In the genomic region with DNA sequence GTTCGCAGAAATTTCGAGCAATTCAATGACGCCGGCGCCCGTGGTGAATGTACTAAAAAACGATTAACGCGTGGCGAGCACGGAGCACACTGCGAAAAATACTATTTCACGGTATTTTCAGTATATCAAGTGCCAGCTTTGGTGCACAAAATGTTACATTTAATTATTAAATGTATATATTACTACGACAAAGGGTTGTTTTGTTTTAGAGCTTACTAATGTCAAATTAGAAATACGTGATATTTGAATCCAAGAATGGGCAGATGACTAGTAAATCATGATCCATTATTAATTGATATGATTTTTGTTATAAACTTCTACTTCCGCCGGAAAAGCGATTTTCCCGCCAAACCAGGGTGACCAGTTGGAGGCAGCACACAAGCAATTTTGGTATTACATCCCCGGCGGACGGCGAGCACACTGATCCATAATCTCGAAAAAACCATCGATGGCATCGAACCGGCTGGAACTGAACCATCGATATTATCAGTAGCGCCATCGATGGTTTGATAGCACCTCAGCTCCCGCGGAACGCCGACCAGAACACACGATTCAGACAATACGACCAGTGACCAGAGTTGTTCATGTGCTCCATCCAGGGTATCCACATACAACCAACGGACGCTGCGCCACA, we compare ENCODE assay signal across 1 fruit fly cellular context.
TF ChIP-seq lines count a peak whose summit lies in the region.

A gene (minus strand): TSS at position 51 of the 634 bp plus-strand sequence.
A gene (plus strand): TSS at position 344 of the 634 bp plus-strand sequence.

TF ChIP-seq in whole organism, embryonic, 481 proteins besides CTCF, POLR2A, EP300 and RAD21 (continued from another document and continues in another):
- TF ChIP-seq klu (GFP tag; IDR thresholded peaks at IDR 0.05; lab: Robert Waterston, UW) (no peak), insv (GFP tag; optimal IDR thresholded peaks at IDR 0.05; lab: Kevin White, UChicago) (peak in 1 of 2 experiments; percentile 66), Ptx1 (GFP tag; IDR thresholded peaks at IDR 0.05; lab: Robert Waterston, UW) (peak; percentile 50), ci (GFP tag; IDR thresholded peaks at IDR 0.05; lab: Robert Waterston, UW) (peak; percentile 90), twi (tag; optimal IDR thresholded peaks at IDR 0.05; lab: Kevin White, UChicago) (peak; percentile 65), lab (GFP tag; optimal IDR thresholded peaks at IDR 0.05; lab: Kevin White, UChicago) (peak; percentile 90), GATAe (GFP tag; conservative IDR thresholded peaks at IDR 0.05; lab: Robert Waterston, UW) (no peak), CG17912 (GFP tag; optimal IDR thresholded peaks at IDR 0.05; lab: Kevin White, UChicago) (peak; percentile 68), grau (tag; optimal IDR thresholded peaks at IDR 0.05; lab: Kevin White, UChicago) (peak; percentile 69), CoRest (tag; optimal IDR thresholded peaks at IDR 0.05; lab: Kevin White, UChicago) (peak; percentile 80), bowl (GFP tag; IDR thresholded peaks at IDR 0.05; lab: Robert Waterston, UW) (no peak), CrebB (tag; optimal IDR thresholded peaks at IDR 0.05; lab: Kevin White, UChicago) (peak; percentile 72), gcm2 (GFP tag; optimal IDR thresholded peaks at IDR 0.05; lab: Kevin White, UChicago) (peak; percentile 10), dmrt11E (tag; optimal IDR thresholded peaks at IDR 0.05; lab: Kevin White, UChicago) (peak; percentile 52), scrt (GFP tag; optimal IDR thresholded peaks at IDR 0.05; lab: Kevin White, UChicago) (peak; percentile 65), CG3995 (GFP tag; optimal IDR thresholded peaks at IDR 0.05; lab: Kevin White, UChicago) (peak; percentile 72), mld (GFP tag; IDR thresholded peaks at IDR 0.05; lab: Robert Waterston, UW; ENCODE audit: partially characterized antibody) (peak; percentile 65; the same call in 2 of the 3 replicates), CG1233 (GFP tag; optimal IDR thresholded peaks at IDR 0.05; lab: Kevin White, UChicago) (peak; percentile 70), wdn (GFP tag; IDR thresholded peaks at IDR 0.05; lab: Robert Waterston, UW) (no peak), NC2β (GFP tag; optimal IDR thresholded peaks at IDR 0.05; lab: Kevin White, UChicago) (peak; percentile 85), CG15696 (tag; optimal IDR thresholded peaks at IDR 0.05; lab: Kevin White, UChicago) (peak; percentile 10), CG9727 (GFP tag; optimal IDR thresholded peaks at IDR 0.05; lab: Kevin White, UChicago) (peak; percentile 90), Atf-2 (GFP tag; optimal IDR thresholded peaks at IDR 0.05; lab: Kevin White, UChicago) (no peak), psq (GFP tag; optimal IDR thresholded peaks at IDR 0.05; lab: Kevin White, UChicago) (no peak), CG17361 (GFP tag; IDR thresholded peaks at IDR 0.05; lab: Robert Waterston, UW) (peak; percentile 81), Atf6 (GFP tag; IDR thresholded peaks at IDR 0.05; lab: Robert Waterston, UW) (peak; percentile 55; the same call in 1 of the 2 replicates), nau (GFP tag; optimal IDR thresholded peaks at IDR 0.05; lab: Kevin White, UChicago) (peak; percentile 86), D (optimal IDR thresholded peaks at IDR 0.05; lab: Kevin White, UChicago) (no peak), D (GFP tag; optimal IDR thresholded peaks at IDR 0.05; lab: Kevin White, UChicago) (peak; percentile 43), CG18599 (GFP tag; optimal IDR thresholded peaks at IDR 0.05; lab: Kevin White, UChicago) (peak; percentile 83), fd96Cb (tag; optimal IDR thresholded peaks at IDR 0.05; lab: Kevin White, UChicago) (no peak), CG3847 (GFP tag; IDR thresholded peaks at IDR 0.05; lab: Robert Waterston, UW) (peak; percentile 57; the same call in 1 of the 2 replicates), CG10979 (tag; optimal IDR thresholded peaks at IDR 0.05; lab: Kevin White, UChicago) (peak; percentile 47), CG10321 (GFP tag; IDR thresholded peaks at IDR 0.05; lab: Robert Waterston, UW) (peak; percentile 39; the same call in 1 of the 2 replicates), zfh2 (GFP tag; optimal IDR thresholded peaks at IDR 0.05; lab: Kevin White, UChicago) (no peak), nom (GFP tag; optimal IDR thresholded peaks at IDR 0.05; lab: Kevin White, UChicago) (peak; percentile 53), peb (GFP tag; IDR thresholded peaks at IDR 0.05; lab: Robert Waterston, UW) (no peak), Nf-YB (GFP tag; optimal IDR thresholded peaks at IDR 0.05; lab: Kevin White, UChicago) (peak; percentile 59), CG13894 (tag; optimal IDR thresholded peaks at IDR 0.05; lab: Kevin White, UChicago) (peak; percentile 38), CG2199 (GFP tag; IDR thresholded peaks at IDR 0.05; lab: Robert Waterston, UW) (no peak), HLH4C (GFP tag; IDR thresholded peaks at IDR 0.05; lab: Robert Waterston, UW; ENCODE audit: partially characterized antibody) (peak; percentile 62), vvl (GFP tag; IDR thresholded peaks at IDR 0.05; lab: Robert Waterston, UW) (peak; percentile 78), CG14860 (GFP tag; IDR thresholded peaks at IDR 0.05; lab: Robert Waterston, UW; ENCODE audit: partially characterized antibody) (peak; percentile 56), CG18764 (GFP tag; optimal IDR thresholded peaks at IDR 0.05; lab: Kevin White, UChicago) (peak; percentile 21), sens-2 (GFP tag; IDR thresholded peaks at IDR 0.05; lab: Robert Waterston, UW) (no peak), Dfd (GFP tag; optimal IDR thresholded peaks at IDR 0.05; lab: Kevin White, UChicago) (no peak), CG7928 (GFP tag; optimal IDR thresholded peaks at IDR 0.05; lab: Kevin White, UChicago) (peak; percentile 43), Adf1 (GFP tag; IDR thresholded peaks at IDR 0.05; lab: Robert Waterston, UW) (peak; percentile 35; the same call in 1 of the 2 replicates), Mad (GFP tag; optimal IDR thresholded peaks at IDR 0.05; lab: Kevin White, UChicago) (peak; percentile 9), CG15514 (GFP tag; optimal IDR thresholded peaks at IDR 0.05; lab: Kevin White, UChicago) (peak; percentile 92), nerfin-2 (GFP tag; IDR thresholded peaks at IDR 0.05; lab: Robert Waterston, UW; ENCODE audit: partially characterized antibody) (peak; percentile 49; the same call in 1 of the 2 replicates), BtbVII (GFP tag; optimal IDR thresholded peaks at IDR 0.05; lab: Kevin White, UChicago) (peak; percentile 83), hkb (optimal IDR thresholded peaks at IDR 0.05; lab: Kevin White, UChicago) (no peak), hkb (GFP tag; IDR thresholded peaks at IDR 0.05; lab: Robert Waterston, UW) (peak; percentile 41; the same call in 1 of the 2 replicates), fd102C (GFP tag; optimal IDR thresholded peaks at IDR 0.05; lab: Kevin White, UChicago) (no peak), CG6791 (GFP tag; IDR thresholded peaks at IDR 0.05; lab: Robert Waterston, UW; ENCODE audit: partially characterized antibody) (peak; percentile 78), CG6854 (GFP tag; optimal IDR thresholded peaks at IDR 0.05; lab: Kevin White, UChicago) (peak; percentile 75), CG4730 (GFP tag; IDR thresholded peaks at IDR 0.05; lab: Robert Waterston, UW) (0 out of 2 replicates have a peak, but pooled peaks have one; percentile 26), ttk (GFP tag; IDR thresholded peaks at IDR 0.05; lab: Robert Waterston, UW) (0 out of 2 replicates have a peak, but pooled peaks have one; percentile 49), en (GFP tag; optimal IDR thresholded peaks at IDR 0.05; lab: Kevin White, UChicago) (no peak), ase (GFP tag; IDR thresholded peaks at IDR 0.05; lab: Robert Waterston, UW) (no peak), CG7357 (GFP tag; IDR thresholded peaks at IDR 0.05; lab: Robert Waterston, UW) (no peak), zen2 (GFP tag; IDR thresholded peaks at IDR 0.05; lab: Robert Waterston, UW; ENCODE audit: partially characterized antibody) (no peak), Dek (tag; optimal IDR thresholded peaks at IDR 0.05; lab: Kevin White, UChicago) (peak; percentile 56), CG6654 (GFP tag; optimal IDR thresholded peaks at IDR 0.05; lab: Kevin White, UChicago) (peak; percentile 43), ewg (GFP tag; optimal IDR thresholded peaks at IDR 0.05; lab: Kevin White, UChicago) (peak; percentile 60), dpn (GFP tag; optimal IDR thresholded peaks at IDR 0.05; lab: Kevin White, UChicago) (peak; percentile 25 to 46), Tbp (GFP tag; optimal IDR thresholded peaks at IDR 0.05; lab: Kevin White, UChicago) (no peak), CG3281 (GFP tag; optimal IDR thresholded peaks at IDR 0.05; lab: Kevin White, UChicago) (peak; percentile 88), CG31224 (GFP tag; IDR thresholded peaks at IDR 0.05; lab: Robert Waterston, UW) (0 out of 2 replicates have a peak, but pooled peaks have one; percentile 13), Ssrp (tag; optimal IDR thresholded peaks at IDR 0.05; lab: Kevin White, UChicago) (peak; percentile 7), mirr (GFP tag; optimal IDR thresholded peaks at IDR 0.05; lab: Kevin White, UChicago) (peak; percentile 73), CG4328 (GFP tag; optimal IDR thresholded peaks at IDR 0.05; lab: Kevin White, UChicago) (peak; percentile 81), CG8388 (GFP tag; optimal IDR thresholded peaks at IDR 0.05; lab: Kevin White, UChicago) (peak; percentile 61), CG34376 (GFP tag; optimal IDR thresholded peaks at IDR 0.05; lab: Kevin White, UChicago) (peak; percentile 93), Pdp1 (GFP tag; optimal IDR thresholded peaks at IDR 0.05; lab: Kevin White, UChicago) (peak; percentile 31 to 43), CG17802 (tag; optimal IDR thresholded peaks at IDR 0.05; lab: Kevin White, UChicago) (peak; percentile 38), Taf1 (GFP tag; IDR thresholded peaks at IDR 0.05; lab: Robert Waterston, UW) (no peak), Oaz (GFP tag; IDR thresholded peaks at IDR 0.05; lab: Robert Waterston, UW) (no peak), CG17829 (tag; optimal IDR thresholded peaks at IDR 0.05; lab: Kevin White, UChicago) (peak; percentile 71), H15 (GFP tag; IDR thresholded peaks at IDR 0.05; lab: Robert Waterston, UW) (peak; percentile 54; the same call in 1 of the 3 replicates), Hmr (GFP tag; optimal IDR thresholded peaks at IDR 0.05; lab: Kevin White, UChicago) (peak; percentile 93), rib (GFP tag; IDR thresholded peaks at IDR 0.05; lab: Robert Waterston, UW) (0 out of 2 replicates have a peak, but pooled peaks have one; percentile 21), zen (tag; optimal IDR thresholded peaks at IDR 0.05; lab: Kevin White, UChicago) (peak; percentile 23), Fer2 (tag; optimal IDR thresholded peaks at IDR 0.05; lab: Kevin White, UChicago) (peak; percentile 67), sd (tag; optimal IDR thresholded peaks at IDR 0.05; lab: Kevin White, UChicago) (no peak), sug (tag; optimal IDR thresholded peaks at IDR 0.05; lab: Kevin White, UChicago) (peak; percentile 73), chn (GFP tag; optimal IDR thresholded peaks at IDR 0.05; lab: Kevin White, UChicago) (no peak), CG11247 (GFP tag; IDR thresholded peaks at IDR 0.05; lab: Robert Waterston, UW) (peak; percentile 37; the same call in 1 of the 2 replicates), CG6689 (GFP tag; IDR thresholded peaks at IDR 0.05; lab: Robert Waterston, UW) (no peak), CG12104 (GFP tag; optimal IDR thresholded peaks at IDR 0.05; lab: Kevin White, UChicago) (peak; percentile 76), Abd-B (GFP tag; optimal IDR thresholded peaks at IDR 0.05; lab: Kevin White, UChicago) (no peak), CG12391 (tag; optimal IDR thresholded peaks at IDR 0.05; lab: Kevin White, UChicago) (peak; percentile 74), CG12236 (GFP tag; optimal IDR thresholded peaks at IDR 0.05; lab: Kevin White, UChicago) (peak; percentile 25), otp (GFP tag; IDR thresholded peaks at IDR 0.05; lab: Robert Waterston, UW) (0 out of 3 replicates have a peak, but pooled peaks have one; percentile 36), sima (GFP tag; optimal IDR thresholded peaks at IDR 0.05; lab: Kevin White, UChicago) (no peak), schlank (tag; optimal IDR thresholded peaks at IDR 0.05; lab: Kevin White, UChicago) (peak; percentile 78), CG1647 (GFP tag; optimal IDR thresholded peaks at IDR 0.05; lab: Kevin White, UChicago) (no peak), sim (GFP tag; IDR thresholded peaks at IDR 0.05; lab: Robert Waterston, UW) (no peak), CG2889 (GFP tag; IDR thresholded peaks at IDR 0.05; lab: Robert Waterston, UW) (no peak), CG7786 (GFP tag; optimal IDR thresholded peaks at IDR 0.05; lab: Kevin White, UChicago) (peak; percentile 2), Doc3 (GFP tag; IDR thresholded peaks at IDR 0.05; lab: Robert Waterston, UW; ENCODE audit: partially characterized antibody) (peak; percentile 48; the same call in 1 of the 3 replicates), CG15269 (tag; optimal IDR thresholded peaks at IDR 0.05; lab: Kevin White, UChicago) (peak; percentile 73), CG10565 (GFP tag; optimal IDR thresholded peaks at IDR 0.05; lab: Kevin White, UChicago) (no peak), CG14050 (GFP tag; IDR thresholded peaks at IDR 0.05; lab: Robert Waterston, UW) (peak; percentile 48; the same call in 1 of the 3 replicates), CG2129 (GFP tag; IDR thresholded peaks at IDR 0.05; lab: Robert Waterston, UW; ENCODE audit: partially characterized antibody) (peak; percentile 32; the same call in 1 of the 2 replicates), Eip74EF (GFP tag; optimal IDR thresholded peaks at IDR 0.05; lab: Kevin White, UChicago) (peak in 1 of 2 experiments; percentile 62), sna (GFP tag; IDR thresholded peaks at IDR 0.05; lab: Robert Waterston, UW; ENCODE audit: partially characterized antibody) (peak; percentile 55; the same call in 1 of the 2 replicates), crol (GFP tag; IDR thresholded peaks at IDR 0.05; lab: Robert Waterston, UW) (no peak; the same call in 1 of the 2 replicates), Atf3 (GFP tag; optimal IDR thresholded peaks at IDR 0.05; lab: Kevin White, UChicago) (peak; percentile 6), maf-S (GFP tag; optimal IDR thresholded peaks at IDR 0.05; lab: Kevin White, UChicago) (peak; percentile 17), CG15073 (GFP tag; optimal IDR thresholded peaks at IDR 0.05; lab: Kevin White, UChicago) (no peak), TFAM (GFP tag; optimal IDR thresholded peaks at IDR 0.05; lab: Kevin White, UChicago) (peak; percentile 10), dan (GFP tag; IDR thresholded peaks at IDR 0.05; lab: Robert Waterston, UW) (no peak), chm (GFP tag; IDR thresholded peaks at IDR 0.05; lab: Robert Waterston, UW) (0 out of 2 replicates have a peak, but pooled peaks have one; percentile 55), sqz (GFP tag; optimal IDR thresholded peaks at IDR 0.05; lab: Kevin White, UChicago) (peak; percentile 72), hbn (GFP tag; IDR thresholded peaks at IDR 0.05; lab: Robert Waterston, UW; ENCODE audit: partially characterized antibody) (peak; percentile 63; the same call in 1 of the 2 replicates), CG15601 (tag; optimal IDR thresholded peaks at IDR 0.05; lab: Kevin White, UChicago) (peak; percentile 71)
